Fruit fly (Drosophila melanogaster) whole organism, embryonic: Measurements from ENCODE around the gene CG42577.

Experiments
- B-H1 ChIP-seq: fragments of 200-800 bp; sonication (Bioruptor generic); IDR thresholded peaks from 3 replicates; pipeline ENCODE4 v1.3.6; 2022; ENCODE audit warnings: missing biosample characterization, missing genetic modification characterization
- BtbVII ChIP-seq: fragments of 200-800 bp; sonication (Bioruptor generic); optimal IDR thresholded peaks from 3 replicates; lab custom pipeline; 2017; ENCODE audit warnings: missing biosample characterization, mild to moderate bottlenecking, missing genetic modification characterization
- CG10366 ChIP-seq: fragments of 200-800 bp; sonication (Bioruptor generic); IDR thresholded peaks from 2 replicates; pipeline ENCODE4 v1.3.6; 2022; ENCODE audit warnings: missing biosample characterization, missing genetic modification characterization
- CG10543 ChIP-seq: fragments of 200-800 bp; sonication (Bioruptor generic); optimal IDR thresholded peaks from 3 replicates; lab custom pipeline; 2017; ENCODE audit warnings: missing biosample characterization, mild to moderate bottlenecking, missing genetic modification characterization, moderate library complexity
- CG11696 ChIP-seq: fragments of 200-800 bp; sonication (Bioruptor generic); IDR thresholded peaks from 2 replicates; pipeline ENCODE4 v1.3.6; 2022; ENCODE audit warnings: missing biosample characterization, missing genetic modification characterization
- CG12659 ChIP-seq: fragments of 200-800 bp; sonication (Bioruptor generic); optimal IDR thresholded peaks from 3 replicates; lab custom pipeline; 2017; ENCODE audit warnings: mild to moderate bottlenecking, missing biosample characterization, missing genetic modification reagents, missing genetic modification characterization
- CG13287 ChIP-seq: fragments of 200-800 bp; sonication (Bioruptor generic); IDR thresholded peaks from 2 replicates; pipeline ENCODE4 v1.3.6; 2022; ENCODE audit warnings: missing biosample characterization, missing genetic modification characterization; ENCODE audit not compliant: partially characterized antibody
- CG13296 ChIP-seq: fragments of 200-800 bp; sonication (Bioruptor generic); optimal IDR thresholded peaks from 3 replicates; lab custom pipeline; 2018; ENCODE audit warnings: missing biosample characterization, mild to moderate bottlenecking, missing genetic modification characterization
- CG15514 ChIP-seq: fragments of 200-800 bp; sonication (Bioruptor generic); optimal IDR thresholded peaks from 3 replicates; lab custom pipeline; 2017; ENCODE audit warnings: missing biosample characterization, missing genetic modification characterization, mild to moderate bottlenecking, moderate library complexity, missing genetic modification reagents
- CG17829 ChIP-seq: fragments of 200-800 bp; optimal IDR thresholded peaks from 2 replicates; lab custom pipeline; 2019; ENCODE audit warnings: missing biosample characterization, mild to moderate bottlenecking, missing genetic modification characterization, moderate library complexity
- CG18476 ChIP-seq: fragments of 200-800 bp; sonication (Bioruptor generic); optimal IDR thresholded peaks from 2 replicates; lab custom pipeline; 2016; ENCODE audit warnings: missing biosample characterization, mild to moderate bottlenecking, missing genetic modification characterization
- CG18599 ChIP-seq: fragments of 200-800 bp; sonication (Bioruptor generic); optimal IDR thresholded peaks from 3 replicates; lab custom pipeline; 2017; ENCODE audit warnings: missing biosample characterization, missing genetic modification characterization, mild to moderate bottlenecking, moderate library complexity, missing genetic modification reagents
- CG31441 ChIP-seq: fragments of 200-800 bp; sonication (Bioruptor generic); IDR thresholded peaks from 2 replicates; pipeline ENCODE4 v1.3.6; 2022; ENCODE audit warnings: missing biosample characterization, missing genetic modification characterization
- CG3838 ChIP-seq: fragments of 200-800 bp; sonication (Bioruptor generic); optimal IDR thresholded peaks from 3 replicates; lab custom pipeline; 2016; ENCODE audit warnings: missing biosample characterization, missing genetic modification characterization
- CG6175 ChIP-seq: fragments of 200-800 bp; sonication (Bioruptor generic); IDR thresholded peaks from 3 replicates; pipeline ENCODE4 v1.3.6; 2022; ENCODE audit warnings: missing biosample characterization, missing genetic modification characterization
- CG7271 ChIP-seq: fragments of 200-800 bp; sonication (Bioruptor generic); optimal IDR thresholded peaks from 2 replicates; lab custom pipeline; 2018; ENCODE audit warnings: missing biosample characterization, mild to moderate bottlenecking, missing genetic modification characterization, moderate library complexity
- CG7556 ChIP-seq: fragments of 200-800 bp; sonication (Bioruptor generic); optimal IDR thresholded peaks from 2 replicates; lab custom pipeline; 2017; ENCODE audit warnings: missing biosample characterization, mild to moderate bottlenecking, missing genetic modification characterization
- Dad ChIP-seq: fragments of 200-800 bp; sonication (Bioruptor generic); optimal IDR thresholded peaks from 3 replicates; lab custom pipeline; 2016; ENCODE audit warnings: missing biosample characterization, missing genetic modification characterization
- Hr3 ChIP-seq: fragments of 200-800 bp; sonication (Bioruptor generic); optimal IDR thresholded peaks from 3 replicates; lab custom pipeline; 2016; ENCODE audit warnings: missing biosample characterization, missing genetic modification characterization
- Lhr ChIP-seq: fragments of 200-800 bp; sonication (Bioruptor generic); optimal IDR thresholded peaks from 3 replicates; lab custom pipeline; 2017; ENCODE audit warnings: mild to moderate bottlenecking, missing biosample characterization, missing genetic modification reagents, missing genetic modification characterization
- MBD-R2 ChIP-seq: fragments of 200-800 bp; sonication (Bioruptor generic); IDR thresholded peaks from 2 replicates; pipeline ENCODE4 v1.3.6; 2022; ENCODE audit warnings: missing biosample characterization, missing genetic modification characterization
- MESR4 ChIP-seq: fragments of 200-800 bp; sonication (Bioruptor generic); optimal IDR thresholded peaks from 2 replicates; lab custom pipeline; 2018; ENCODE audit warnings: missing biosample characterization, mild to moderate bottlenecking, missing genetic modification characterization, moderate library complexity
- Myb ChIP-seq: fragments of 200-800 bp; sonication (Bioruptor generic); optimal IDR thresholded peaks from 2 replicates; lab custom pipeline; 2016; ENCODE audit warnings: missing biosample characterization, missing genetic modification characterization
- NC2β ChIP-seq: fragments of 200-800 bp; sonication (Bioruptor generic); optimal IDR thresholded peaks from 2 replicates; lab custom pipeline; 2016; ENCODE audit warnings: missing biosample characterization, missing genetic modification characterization
- Rx ChIP-seq: fragments of 200-800 bp; sonication (Bioruptor generic); IDR thresholded peaks from 2 replicates; pipeline ENCODE4 v1.3.6; 2022; ENCODE audit warnings: missing biosample characterization, missing genetic modification characterization
- Scr ChIP-seq: fragments of 200-800 bp; sonication (Bioruptor generic); IDR thresholded peaks from 2 replicates; pipeline ENCODE4 v1.3.6; 2022; ENCODE audit warnings: missing biosample characterization, missing genetic modification characterization; ENCODE audit not compliant: partially characterized antibody
- TFAM ChIP-seq: fragments of 200-800 bp; sonication (Bioruptor generic); optimal IDR thresholded peaks from 2 replicates; lab custom pipeline; 2017; ENCODE audit warnings: missing biosample characterization, missing genetic modification characterization, inconsistent platforms
- ab ChIP-seq: fragments of 200-800 bp; sonication (Bioruptor generic); optimal IDR thresholded peaks from 2 replicates; lab custom pipeline; 2016; ENCODE audit warnings: missing biosample characterization, missing genetic modification characterization
- ac ChIP-seq: fragments of 200-800 bp; sonication (Bioruptor generic); optimal IDR thresholded peaks from 3 replicates; lab custom pipeline; 2017; ENCODE audit warnings: missing biosample characterization, mild to moderate bottlenecking, missing genetic modification characterization
- ap ChIP-seq: fragments of 200-800 bp; sonication (Bioruptor generic); IDR thresholded peaks from 2 replicates; pipeline ENCODE4 v1.3.6; 2022; ENCODE audit warnings: missing biosample characterization, missing genetic modification characterization
- ase ChIP-seq: fragments of 200-800 bp; sonication (Bioruptor generic); IDR thresholded peaks from 3 replicates; pipeline ENCODE4 v1.3.6; 2022; ENCODE audit warnings: missing biosample characterization, missing genetic modification characterization
- bbx ChIP-seq: fragments of 200-800 bp; sonication (Bioruptor generic); IDR thresholded peaks from 2 replicates; pipeline ENCODE4 v1.3.6; 2022; ENCODE audit warnings: missing biosample characterization, missing genetic modification characterization; ENCODE audit not compliant: partially characterized antibody
- cato ChIP-seq: fragments of 200-800 bp; sonication (Bioruptor generic); optimal IDR thresholded peaks from 2 replicates; lab custom pipeline; 2016; ENCODE audit warnings: missing biosample characterization, missing genetic modification characterization, borderline replicate concordance
- caup ChIP-seq: fragments of 200-800 bp; sonication (Bioruptor generic); optimal IDR thresholded peaks from 3 replicates; lab custom pipeline; 2017; ENCODE audit warnings: missing biosample characterization, mild to moderate bottlenecking, missing genetic modification characterization, moderate library complexity; ENCODE audit not compliant: severe bottlenecking
- chm ChIP-seq: fragments of 200-800 bp; sonication (Bioruptor generic); IDR thresholded peaks from 2 replicates; pipeline ENCODE4 v1.3.6; 2022; ENCODE audit warnings: missing biosample characterization, missing genetic modification characterization
- crc ChIP-seq: fragments of 200-800 bp; sonication (Bioruptor generic); optimal IDR thresholded peaks from 2 replicates; lab custom pipeline; 2016; ENCODE audit warnings: missing biosample characterization, missing genetic modification characterization
- fd102C ChIP-seq: fragments of 200-800 bp; sonication (Bioruptor generic); optimal IDR thresholded peaks from 2 replicates; lab custom pipeline; 2018; ENCODE audit warnings: missing biosample characterization, mild to moderate bottlenecking, missing genetic modification characterization, moderate library complexity
- fru ChIP-seq: fragments of >200 bp; optimal IDR thresholded peaks from 2 replicates; lab custom pipeline; 2017
- ind ChIP-seq: fragments of 200-800 bp; sonication (Bioruptor generic); optimal IDR thresholded peaks from 3 replicates; lab custom pipeline; 2016; ENCODE audit warnings: missing biosample characterization, missing genetic modification characterization
- prd ChIP-seq, 3 experiments: fragments of >200 bp in 2 of 3; fragments of 200-800 bp in 1 of 3; sonication (Bioruptor generic) in 1 of 3; optimal IDR thresholded peaks in 2 of 3; IDR thresholded peaks in 1 of 3; 2 replicates in 2 of 3; 3 replicates in 1 of 3; pipeline versions ENCODE4 v1.3.6 to Lab custom; 2017 to 2022; ENCODE audit warnings: missing biosample characterization in 1 of 3, missing genetic modification characterization in 1 of 3
- psq ChIP-seq: fragments of 200-800 bp; sonication (Bioruptor generic); optimal IDR thresholded peaks from 2 replicates; lab custom pipeline; 2017; ENCODE audit warnings: missing biosample characterization, missing genetic modification characterization
- rib ChIP-seq: fragments of 200-800 bp; sonication (Bioruptor generic); IDR thresholded peaks from 2 replicates; pipeline ENCODE4 v1.3.6; 2022; ENCODE audit warnings: missing biosample characterization, missing genetic modification characterization
- row ChIP-seq: fragments of 200-800 bp; sonication (Bioruptor generic); IDR thresholded peaks from 3 replicates; pipeline ENCODE4 v1.3.6; 2022; ENCODE audit warnings: missing biosample characterization, missing genetic modification characterization
- sc ChIP-seq, 3 experiments: fragments of >200 bp in 2 of 3; fragments of 200-800 bp in 1 of 3; sonication (Bioruptor generic) in 1 of 3; optimal IDR thresholded peaks; 2 replicates in 2 of 3; 3 replicates in 1 of 3; lab custom pipeline; 2017; ENCODE audit warnings: mild to moderate bottlenecking in 1 of 3, missing biosample characterization in 1 of 3, missing genetic modification characterization in 1 of 3, missing genetic modification reagents in 1 of 3
- seq ChIP-seq: fragments of 200-800 bp; sonication (Bioruptor generic); IDR thresholded peaks from 2 replicates; pipeline ENCODE4 v1.3.6; 2022; ENCODE audit warnings: missing biosample characterization, missing genetic modification characterization
- sna ChIP-seq: fragments of 200-800 bp; sonication (Bioruptor generic); IDR thresholded peaks from 2 replicates; pipeline ENCODE4 v1.3.6; 2022; ENCODE audit warnings: missing biosample characterization, missing genetic modification characterization; ENCODE audit not compliant: partially characterized antibody
- tap ChIP-seq: fragments of 200-800 bp; optimal IDR thresholded peaks from 3 replicates; lab custom pipeline; 2019; ENCODE audit warnings: missing biosample characterization, mild to moderate bottlenecking, missing genetic modification characterization, moderate library complexity
- trem ChIP-seq: fragments of 200-800 bp; optimal IDR thresholded peaks from 3 replicates; lab custom pipeline; 2019; ENCODE audit warnings: missing biosample characterization, mild to moderate bottlenecking, missing genetic modification characterization, moderate library complexity

CG42577 gene

DNA sequence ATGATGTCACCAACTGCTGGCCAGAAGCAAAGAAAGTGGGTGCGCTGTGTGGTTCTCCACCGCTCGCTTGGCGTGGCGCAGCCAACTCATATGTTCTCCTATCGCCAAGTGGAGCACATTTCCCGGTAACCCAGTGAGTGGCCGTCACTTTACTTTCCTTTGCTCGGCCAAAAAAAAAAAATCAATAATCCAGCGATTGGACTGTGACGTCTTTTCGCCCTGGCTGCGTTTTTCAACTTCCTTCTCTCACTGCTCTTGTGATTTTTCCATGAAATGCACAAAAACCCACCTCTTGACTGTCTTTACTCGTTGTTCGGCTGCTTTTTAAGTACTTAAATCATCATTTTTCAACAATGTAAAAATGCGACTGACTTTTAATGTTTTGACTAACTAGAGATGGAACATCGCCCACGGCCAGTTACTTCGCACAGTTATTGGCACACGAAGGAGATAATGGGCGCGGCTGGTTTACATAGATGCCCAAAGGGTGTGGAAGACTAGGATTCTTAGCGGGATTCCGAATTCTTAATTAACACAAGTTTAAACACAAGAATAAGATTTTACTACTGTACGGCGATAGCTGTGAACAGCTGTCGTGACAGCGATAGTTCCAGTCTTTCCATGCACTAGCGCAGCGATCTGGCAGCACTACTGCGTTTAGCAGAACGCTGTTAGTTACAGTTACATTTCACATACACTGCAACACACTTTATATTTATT is 23.1 kb upstream of the CG42577 start, which contains the start of gene sw (continued):
- peak; percentile 73 for TF ChIP-seq MESR4 (GFP tag; lab: Kevin White, UChicago)
- 0 out of 2 replicates have a peak, but pooled peaks have one; percentile 18 for TF ChIP-seq rib (GFP tag; lab: Robert Waterston, UW)
- no peak for TF ChIP-seq fd102C
- TF ChIP-seq ind (GFP tag; lab: Kevin White, UChicago) = peak; percentile 52
- TF ChIP-seq crc (GFP tag; lab: Kevin White, UChicago) = no peak
- TF ChIP-seq CG31441 (GFP tag; lab: Robert Waterston, UW) = 0 out of 2 replicates have a peak, but pooled peaks have one; percentile 50
- no peak; the same call in 1 of the 2 replicates for TF ChIP-seq Rx (GFP tag; lab: Robert Waterston, UW)
- peak; percentile 95 for TF ChIP-seq Scr
- TF ChIP-seq MBD-R2 = peak; percentile 87
- peak; percentile 94 for TF ChIP-seq row
- TF ChIP-seq trem = peak; percentile 62
- TF ChIP-seq sna (GFP tag; lab: Robert Waterston, UW) = peak; percentile 89
- TF ChIP-seq CG7556 (GFP tag; lab: Kevin White, UChicago) = peak; percentile 26
- TF ChIP-seq CG3838 (GFP tag; lab: Kevin White, UChicago) = no peak
- peak; percentile 42 for TF ChIP-seq CG13296
- TF ChIP-seq CG18476 (GFP tag; lab: Kevin White, UChicago) = peak; percentile 43
- no peak for TF ChIP-seq CG7271 (tag; lab: Kevin White, UChicago)
- TF ChIP-seq CG10366 (GFP tag; lab: Robert Waterston, UW) = peak; percentile 53
- TF ChIP-seq CG17829 (tag; lab: Kevin White, UChicago) = peak; percentile 62
- TF ChIP-seq CG13287 = peak; percentile 92
- no peak for TF ChIP-seq prd (optimal IDR thresholded peaks at IDR 0.05; lab: Kevin White, UChicago)
- peak; percentile 83 for TF ChIP-seq prd (GFP tag; IDR thresholded peaks at IDR 0.05; lab: Robert Waterston, UW)
- peak; percentile 5 for TF ChIP-seq cato
- no peak for TF ChIP-seq TFAM (GFP tag; lab: Kevin White, UChicago)
- TF ChIP-seq CG10543 (GFP tag; lab: Kevin White, UChicago) = peak; percentile 55
- peak; percentile 69 for TF ChIP-seq CG12659 (GFP tag; lab: Kevin White, UChicago)
- no peak for TF ChIP-seq ab (GFP tag; lab: Kevin White, UChicago)
- TF ChIP-seq ase (GFP tag; lab: Robert Waterston, UW) = peak; percentile 46; the same call in 1 of the 3 replicates
- no peak for TF ChIP-seq fru (lab: Kevin White, UChicago)
- TF ChIP-seq seq (GFP tag; lab: Robert Waterston, UW) = no peak
- peak; percentile 53 for TF ChIP-seq CG18599 (GFP tag; lab: Kevin White, UChicago)
- TF ChIP-seq CG6175 = no peak
- TF ChIP-seq CG11696 (GFP tag; lab: Robert Waterston, UW) = no peak
- no peak for TF ChIP-seq tap (tag; lab: Kevin White, UChicago)
- TF ChIP-seq ap (GFP tag; lab: Robert Waterston, UW) = no peak
- peak; percentile 53 for TF ChIP-seq CG15514 (GFP tag; lab: Kevin White, UChicago)
- peak; percentile 26 for TF ChIP-seq Lhr (GFP tag; lab: Kevin White, UChicago)
- peak; percentile 35 for TF ChIP-seq Hr3
- TF ChIP-seq Myb = peak; percentile 26
- peak; percentile 16 for TF ChIP-seq psq (GFP tag; lab: Kevin White, UChicago)
- peak; percentile 85 for TF ChIP-seq bbx (GFP tag; lab: Robert Waterston, UW)
- TF ChIP-seq sc (optimal IDR thresholded peaks at IDR 0.05; lab: Kevin White, UChicago) = no peak
- TF ChIP-seq sc (GFP tag; optimal IDR thresholded peaks at IDR 0.05; lab: Kevin White, UChicago) = peak; percentile 6
- TF ChIP-seq NC2β (GFP tag; lab: Kevin White, UChicago) = peak; percentile 15
- peak; percentile 19; the same call in 1 of the 3 replicates for TF ChIP-seq B-H1 (GFP tag; lab: Robert Waterston, UW)
- TF ChIP-seq ac (GFP tag; lab: Kevin White, UChicago) = no peak
- peak; percentile 23; the same call in 1 of the 2 replicates for TF ChIP-seq chm (GFP tag; lab: Robert Waterston, UW)
- no peak for TF ChIP-seq BtbVII (GFP tag; lab: Kevin White, UChicago)
- peak; percentile 26 for TF ChIP-seq caup
- peak; percentile 57 for TF ChIP-seq Dad (GFP tag; lab: Kevin White, UChicago)
